Fruit fly (Drosophila melanogaster) whole organism, prepupa: ENCODE results near the gene Antp.
A peak's percentile ranks its signal among the peaks of the same experiment; 100 is the strongest.

Source experiments
- Blimp-1 ChIP-seq: fragments of 200-800 bp; sonication (Bioruptor generic); optimal IDR thresholded peaks from 3 replicates; lab custom pipeline; 2017; ENCODE audit warnings: missing biosample characterization, missing genetic modification characterization, mild to moderate bottlenecking, moderate library complexity, missing genetic modification reagents
- CG10631 ChIP-seq: fragments of 200-800 bp; sonication (Bioruptor generic); optimal IDR thresholded peaks from 2 replicates; lab custom pipeline; 2016; ENCODE audit warnings: missing biosample characterization, missing genetic modification characterization
- CG10669 ChIP-seq: fragments of 200-800 bp; sonication (Bioruptor generic); optimal IDR thresholded peaks from 3 replicates; lab custom pipeline; 2018; ENCODE audit warnings: missing biosample characterization, mild to moderate bottlenecking, missing genetic modification characterization, moderate library complexity
- CG1621 ChIP-seq: fragments of 200-800 bp; sonication (Bioruptor generic); optimal IDR thresholded peaks from 3 replicates; lab custom pipeline; 2018; ENCODE audit warnings: missing biosample characterization, mild to moderate bottlenecking, missing genetic modification characterization
- CG3032 ChIP-seq: fragments of 200-800 bp; optimal IDR thresholded peaks from 2 replicates; lab custom pipeline; 2019; ENCODE audit warnings: missing biosample characterization, mild to moderate bottlenecking, missing genetic modification characterization, moderate library complexity
- CG31627 ChIP-seq: fragments of 200-800 bp; sonication (Bioruptor generic); optimal IDR thresholded peaks from 3 replicates; lab custom pipeline; 2016; ENCODE audit warnings: missing biosample characterization, missing genetic modification characterization
- CG34406 ChIP-seq: fragments of 200-800 bp; sonication (Bioruptor generic); optimal IDR thresholded peaks from 3 replicates; lab custom pipeline; 2016; ENCODE audit warnings: missing biosample characterization, missing genetic modification characterization
- CG3919 ChIP-seq: fragments of 200-800 bp; sonication (Bioruptor generic); optimal IDR thresholded peaks from 3 replicates; lab custom pipeline; 2016; ENCODE audit warnings: missing biosample characterization, missing genetic modification characterization
- CG4318 ChIP-seq: fragments of 200-800 bp; sonication (Bioruptor generic); optimal IDR thresholded peaks from 3 replicates; lab custom pipeline; 2017; ENCODE audit warnings: missing biosample characterization, mild to moderate bottlenecking, missing genetic modification characterization
- CG6163 ChIP-seq: fragments of 200-800 bp; sonication (Bioruptor generic); IDR thresholded peaks from 3 replicates; pipeline ENCODE4 v1.3.6; 2022; ENCODE audit warnings: missing biosample characterization, missing genetic modification characterization
- CG6854 ChIP-seq: fragments of 200-800 bp; sonication (Bioruptor generic); optimal IDR thresholded peaks from 2 replicates; lab custom pipeline; 2017; ENCODE audit warnings: missing biosample characterization, mild to moderate bottlenecking, missing genetic modification characterization
- CG7368 ChIP-seq: fragments of 200-800 bp; sonication (Bioruptor generic); optimal IDR thresholded peaks from 3 replicates; lab custom pipeline; 2016; ENCODE audit warnings: missing biosample characterization, missing genetic modification characterization
- CG8119 ChIP-seq: fragments of 200-800 bp; sonication (Bioruptor generic); IDR thresholded peaks from 3 replicates; pipeline ENCODE4 v1.3.6; 2022; ENCODE audit warnings: missing biosample characterization, missing genetic modification characterization
- CG8319 ChIP-seq: fragments of 200-800 bp; sonication (Bioruptor generic); optimal IDR thresholded peaks from 3 replicates; lab custom pipeline; 2016; ENCODE audit warnings: missing biosample characterization, missing genetic modification characterization
- CG9139 ChIP-seq: fragments of 200-800 bp; sonication (Bioruptor generic); optimal IDR thresholded peaks from 3 replicates; lab custom pipeline; 2017; ENCODE audit warnings: missing biosample characterization, mild to moderate bottlenecking, missing genetic modification characterization
- Eip75B ChIP-seq: fragments of 200-800 bp; sonication (Bioruptor generic); optimal IDR thresholded peaks from 3 replicates; lab custom pipeline; 2016; ENCODE audit warnings: missing biosample characterization, missing genetic modification characterization
- Eip78C ChIP-seq: fragments of 200-800 bp; sonication (Bioruptor generic); peaks from one replicate; lab custom pipeline; 2016; ENCODE audit warnings: missing biosample characterization, missing genetic modification characterization
- Eip93F ChIP-seq: fragments of 200-800 bp; sonication (Bioruptor generic); optimal IDR thresholded peaks from 2 replicates; lab custom pipeline; 2016; ENCODE audit warnings: missing biosample characterization, mild to moderate bottlenecking, missing genetic modification characterization
- Ets21C ChIP-seq: fragments of 200-800 bp; sonication (Bioruptor generic); optimal IDR thresholded peaks from 3 replicates; lab custom pipeline; 2016; ENCODE audit warnings: missing biosample characterization, missing genetic modification characterization
- Ets96B ChIP-seq: fragments of 200-800 bp; optimal IDR thresholded peaks from 2 replicates; lab custom pipeline; 2019; ENCODE audit warnings: missing biosample characterization, mild to moderate bottlenecking, missing genetic modification characterization, moderate library complexity
- Gug ChIP-seq: fragments of 200-800 bp; sonication (Bioruptor generic); IDR thresholded peaks from 2 replicates; pipeline ENCODE4 v1.3.6; 2022; ENCODE audit warnings: missing biosample characterization, missing genetic modification characterization
- Hr38 ChIP-seq: sonication (Bioruptor generic); optimal IDR thresholded peaks from 2 replicates; lab custom pipeline; 2016; ENCODE audit warnings: missing biosample characterization, missing genetic modification characterization
- Hr39 ChIP-seq: fragments of 200-800 bp; sonication (Bioruptor generic); optimal IDR thresholded peaks from 2 replicates; lab custom pipeline; 2016; ENCODE audit warnings: missing biosample characterization, missing genetic modification characterization
- Hr4 ChIP-seq: fragments of 200-800 bp; sonication (Bioruptor generic); optimal IDR thresholded peaks from 3 replicates; lab custom pipeline; 2016; ENCODE audit warnings: missing biosample characterization, missing genetic modification characterization
- Lpt ChIP-seq: fragments of 200-800 bp; sonication (Bioruptor generic); optimal IDR thresholded peaks from 3 replicates; lab custom pipeline; 2016; ENCODE audit warnings: missing biosample characterization, missing genetic modification characterization
- Smox ChIP-seq: fragments of 200-800 bp; sonication (Bioruptor generic); optimal IDR thresholded peaks from 3 replicates; lab custom pipeline; 2016; ENCODE audit warnings: missing biosample characterization, missing genetic modification characterization
- Sox102F ChIP-seq: fragments of 200-800 bp; sonication (Bioruptor generic); optimal IDR thresholded peaks from 2 replicates; lab custom pipeline; 2016; ENCODE audit warnings: missing biosample characterization, mild to moderate bottlenecking, missing genetic modification characterization
- Sox14 ChIP-seq: fragments of 200-800 bp; sonication (Bioruptor generic); optimal IDR thresholded peaks from 3 replicates; lab custom pipeline; 2016; ENCODE audit warnings: missing biosample characterization, missing genetic modification characterization
- cyc ChIP-seq: fragments of 200-800 bp; sonication (Bioruptor generic); optimal IDR thresholded peaks from 3 replicates; lab custom pipeline; 2016; ENCODE audit warnings: missing biosample characterization, missing genetic modification characterization
- dac ChIP-seq: fragments of 200-800 bp; sonication (Bioruptor generic); optimal IDR thresholded peaks from 2 replicates; lab custom pipeline; 2017; ENCODE audit warnings: missing biosample characterization, mild to moderate bottlenecking, missing genetic modification characterization
- dsx ChIP-seq: fragments of 200-800 bp; optimal IDR thresholded peaks from 3 replicates; lab custom pipeline; 2019; ENCODE audit warnings: missing biosample characterization, mild to moderate bottlenecking, missing genetic modification characterization, moderate library complexity; ENCODE audit not compliant: poor library complexity, severe bottlenecking
- eg ChIP-seq: fragments of 200-800 bp; sonication (Bioruptor generic); IDR thresholded peaks from 3 replicates; pipeline ENCODE4 v1.3.6; 2022; ENCODE audit warnings: missing biosample characterization, missing genetic modification characterization
- esn ChIP-seq: fragments of 200-800 bp; sonication (Bioruptor generic); optimal IDR thresholded peaks from 2 replicates; lab custom pipeline; 2016; ENCODE audit warnings: missing biosample characterization, mild to moderate bottlenecking, missing genetic modification characterization, moderate library complexity
- fd59A ChIP-seq: fragments of 200-800 bp; sonication (Bioruptor generic); optimal IDR thresholded peaks from 2 replicates; lab custom pipeline; 2017; ENCODE audit warnings: missing biosample characterization, mild to moderate bottlenecking, missing genetic modification characterization, missing genetic modification reagents
- fd85E ChIP-seq: fragments of 200-800 bp; sonication (Bioruptor generic); optimal IDR thresholded peaks from 3 replicates; lab custom pipeline; 2016; ENCODE audit warnings: missing biosample characterization, missing genetic modification characterization
- fkh ChIP-seq: fragments of 200-800 bp; sonication (Bioruptor generic); optimal IDR thresholded peaks from 3 replicates; lab custom pipeline; 2017; ENCODE audit warnings: missing biosample characterization, mild to moderate bottlenecking, missing genetic modification characterization, moderate library complexity
- lz ChIP-seq: fragments of 200-800 bp; sonication (Bioruptor generic); optimal IDR thresholded peaks from 3 replicates; lab custom pipeline; 2016; ENCODE audit warnings: missing biosample characterization, missing genetic modification characterization
- net ChIP-seq: fragments of 200-800 bp; sonication (Bioruptor generic); optimal IDR thresholded peaks from 3 replicates; lab custom pipeline; 2016; ENCODE audit warnings: missing biosample characterization, missing genetic modification characterization
- spab ChIP-seq: fragments of 200-800 bp; sonication (Bioruptor generic); optimal IDR thresholded peaks from 2 replicates; lab custom pipeline; 2017; ENCODE audit warnings: missing biosample characterization, mild to moderate bottlenecking, missing genetic modification characterization, missing genetic modification reagents
- ss ChIP-seq, 2 experiments: fragments of 200-800 bp; sonication (Bioruptor generic); optimal IDR thresholded peaks; 2 replicates in 1 of 2; 3 replicates in 1 of 2; lab custom pipeline; 2017 to 2018; ENCODE audit warnings: mild to moderate bottlenecking in 2 of 2, missing biosample characterization in 2 of 2, missing genetic modification characterization in 2 of 2, moderate library complexity in 1 of 2
- svp ChIP-seq: fragments of 200-800 bp; sonication (Bioruptor generic); peaks from one replicate; lab custom pipeline; 2016; ENCODE audit warnings: missing biosample characterization, missing genetic modification characterization
- topi ChIP-seq: fragments of 200-800 bp; sonication (Bioruptor generic); optimal IDR thresholded peaks from 3 replicates; lab custom pipeline; 2016; ENCODE audit warnings: missing biosample characterization, missing genetic modification characterization
- vri ChIP-seq: fragments of 200-800 bp; sonication (Bioruptor generic); optimal IDR thresholded peaks from 3 replicates; lab custom pipeline; 2016; ENCODE audit warnings: missing biosample characterization, mild to moderate bottlenecking, missing genetic modification characterization

Antp gene

dm6 chr3R:7004496-7005206 lies 5.6 kb upstream of the Antp start:
- TF ChIP-seq CG31627 (no peak), fd59A (no peak), CG8119 (no peak), CG10669 (no peak), Lpt (no peak), dsx (GFP tag; lab: Kevin White, UChicago) (no peak), Eip75B (GFP tag; lab: Kevin White, UChicago) (no peak), topi (GFP tag; lab: Kevin White, UChicago) (no peak), lz (GFP tag; lab: Kevin White, UChicago) (no peak), CG3032 (no peak), CG8319 (GFP tag; lab: Kevin White, UChicago) (no peak), net (GFP tag; lab: Kevin White, UChicago) (no peak), Sox102F (GFP tag; lab: Kevin White, UChicago) (no peak), Hr4 (no peak), spab (GFP tag; lab: Kevin White, UChicago) (no peak), CG1621 (tag; lab: Kevin White, UChicago) (no peak), esn (GFP tag; lab: Kevin White, UChicago) (no peak)

- TF ChIP-seq eg (GFP tag; lab: Robert Waterston, UW) (no peak), cyc (GFP tag; lab: Kevin White, UChicago) (no peak), ss (GFP tag; optimal IDR thresholded peaks at IDR 0.05; lab: Kevin White, UChicago) (peak; percentile 28 to 40), Ets21C (GFP tag; lab: Kevin White, UChicago) (no peak), CG7368 (GFP tag; lab: Kevin White, UChicago) (no peak), CG1621 (tag; lab: Kevin White, UChicago) (no peak), Smox (GFP tag; lab: Kevin White, UChicago) (no peak), CG34406 (GFP tag; lab: Kevin White, UChicago) (no peak), Gug (GFP tag; lab: Robert Waterston, UW) (0 out of 2 replicates have a peak, but pooled peaks have one; percentile 12), Eip93F (no peak), Blimp-1 (GFP tag; lab: Kevin White, UChicago) (no peak), CG3919 (GFP tag; lab: Kevin White, UChicago) (no peak), Sox14 (peak; percentile 25), Eip78C (GFP tag; lab: Kevin White, UChicago) (peak; percentile 14), CG4318 (GFP tag; lab: Kevin White, UChicago) (no peak), esn (GFP tag; lab: Kevin White, UChicago) (peak; percentile 8), lz (GFP tag; lab: Kevin White, UChicago) (no peak), CG31627 (no peak), svp (peak; percentile 33), Eip75B (GFP tag; lab: Kevin White, UChicago) (no peak), fd59A (no peak), fkh (peak; percentile 69), vri (GFP tag; lab: Kevin White, UChicago) (no peak), Hr39 (GFP tag; lab: Kevin White, UChicago) (no peak), Lpt (no peak), CG6854 (GFP tag; lab: Kevin White, UChicago) (no peak), dsx (GFP tag; lab: Kevin White, UChicago) (no peak), CG10631 (GFP tag; lab: Kevin White, UChicago) (no peak), Sox102F (GFP tag; lab: Kevin White, UChicago) (no peak), CG6163 (GFP tag; lab: Robert Waterston, UW) (peak; percentile 59; the same call in 2 of the 3 replicates), fd85E (no peak), Ets96B (tag; lab: Kevin White, UChicago) (no peak), CG9139 (GFP tag; lab: Kevin White, UChicago) (no peak), CG3032 (peak; percentile 17), Hr4 (no peak), CG10669 (no peak), dac (GFP tag; lab: Kevin White, UChicago) (no peak), Hr38 (GFP tag; lab: Kevin White, UChicago) (no peak)
Measured at dm6 chr3R:7000693-7001187, 1.7 kb upstream of the Antp start.
